Fruit fly (Drosophila melanogaster): ENCODE results near the gene Pex11c.

dm6 chr3R:23215434-23215730, 42.8 kb upstream of the Pex11c start:
- no peak for TF ChIP-seq CG12768 (GFP tag; optimal IDR thresholded peaks at IDR 0.05)
- TF ChIP-seq Clk (GFP tag; optimal IDR thresholded peaks at IDR 0.05): no peak
- TF ChIP-seq CG7101 (tag; optimal IDR thresholded peaks at IDR 0.05): no peak
- no peak for TF ChIP-seq kay (GFP tag; ENCODE audit: borderline replicate concordance)
- no peak for TF ChIP-seq cic (GFP tag; optimal IDR thresholded peaks at IDR 0.05)
- no peak for TF ChIP-seq toe (GFP tag; optimal IDR thresholded peaks at IDR 0.05)
- TF ChIP-seq cnc (optimal IDR thresholded peaks at IDR 0.05): no peak
- peak; percentile 92 for TF ChIP-seq tj (GFP tag; optimal IDR thresholded peaks at IDR 0.05)
- no peak for TF ChIP-seq Crg-1 (GFP tag; optimal IDR thresholded peaks at IDR 0.05)
- TF ChIP-seq CG33017 (tag; optimal IDR thresholded peaks at IDR 0.05): no peak
- no peak for TF ChIP-seq CG1620 (GFP tag; optimal IDR thresholded peaks at IDR 0.05)

Measured in whole organism, adult.